Fruit fly (Drosophila melanogaster) whole organism, larva: ENCODE results near the gene CG13239.

Experiments used
- noc ChIP-seq: fragments of 200-800 bp; sonication (Bioruptor generic); optimal IDR thresholded peaks from 3 replicates; lab custom pipeline; 2019; ENCODE audit warnings: missing biosample characterization, mild to moderate bottlenecking, missing genetic modification characterization, moderate library complexity

CG13239 gene

dm6 chr3L:22848940-22849339, 11.6 kb upstream of the CG13239 start:
- TF ChIP-seq noc (tag; lab: Kevin White, UChicago): no peak

DNA sequence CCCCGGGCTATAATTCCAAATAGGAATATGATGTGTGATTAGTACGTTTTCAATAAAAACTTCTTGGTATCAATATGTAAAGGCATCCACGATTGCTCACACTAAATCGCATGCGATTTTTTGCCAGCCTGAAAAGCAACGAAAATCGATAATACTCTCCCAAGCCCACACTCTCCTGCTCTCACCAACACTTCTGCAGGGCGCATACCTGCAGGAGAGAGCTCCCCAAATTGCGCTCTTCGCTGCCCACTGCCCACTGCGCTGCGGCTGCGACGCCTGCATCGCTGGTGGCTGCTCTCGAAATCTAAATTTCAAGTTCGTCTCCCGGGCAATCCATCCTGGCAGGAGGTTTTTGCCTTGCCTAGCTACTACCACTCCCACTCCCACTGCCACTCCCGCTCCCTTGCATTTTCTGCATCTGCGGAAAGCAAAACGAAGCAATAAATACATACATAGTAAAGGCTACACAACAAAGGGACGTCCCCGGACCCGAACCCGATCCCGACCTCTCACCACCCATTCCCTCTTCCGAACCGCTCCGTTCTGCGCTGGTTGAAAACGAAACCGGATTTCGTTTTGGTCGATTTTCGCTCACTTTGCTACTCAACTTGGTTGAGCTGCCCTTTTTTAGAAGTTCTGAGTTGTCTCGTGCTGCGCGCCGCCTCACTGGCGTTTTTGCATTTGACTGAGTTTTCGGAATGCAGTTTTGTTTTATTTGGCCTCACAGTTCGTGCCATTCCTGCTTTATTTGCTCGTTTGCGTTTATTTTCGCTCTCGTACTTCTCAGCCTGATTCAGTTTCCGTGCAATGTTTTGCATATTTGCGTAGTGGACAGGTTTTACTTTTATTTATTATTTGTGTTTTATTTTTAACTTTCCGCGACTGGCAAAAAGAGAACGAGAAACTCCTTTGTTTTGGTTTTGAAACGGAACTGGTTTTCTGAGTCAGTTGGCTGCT, 9.1 kb upstream of the CG13239 start:
- TF ChIP-seq noc (tag; lab: Kevin White, UChicago): no peak

- no peak for TF ChIP-seq noc (tag; lab: Kevin White, UChicago)
These were observed 7.2 kb upstream of the CG13239 start, which contains the start of gene CG32462 for dm6 chr3L:22853412-22853811. TSS of gene CG32462 (minus strand) at chr3L:22853512.

dm6 chr3L:22856009-22856477, 4.5 kb upstream of the CG13239 start, which contains the start of gene CG32459:
TSS of gene CG32459 (minus strand) at chr3L:22856059.
- TF ChIP-seq noc (tag; lab: Kevin White, UChicago): no peak

dm6 chr3L:22863367-22864078, 2.9 kb downstream of the CG13239 start, which contains the start of gene CG33169:
TSS of gene CG33169 (plus strand) at chr3L:22863864.
- TF ChIP-seq noc (tag; lab: Kevin White, UChicago): no peak

dm6 chr3L:22864254-22865060, 3.9 kb downstream of the CG13239 start, which contains the start of gene CG33170:
TSS of gene CG33170 (plus strand) at chr3L:22864600.
- no peak for TF ChIP-seq noc (tag; lab: Kevin White, UChicago)

- peak; percentile 63 for TF ChIP-seq noc (tag; lab: Kevin White, UChicago)
These were observed 4.5 kb downstream of the CG13239 start for dm6 chr3L:22865061-22865418.

DNA sequence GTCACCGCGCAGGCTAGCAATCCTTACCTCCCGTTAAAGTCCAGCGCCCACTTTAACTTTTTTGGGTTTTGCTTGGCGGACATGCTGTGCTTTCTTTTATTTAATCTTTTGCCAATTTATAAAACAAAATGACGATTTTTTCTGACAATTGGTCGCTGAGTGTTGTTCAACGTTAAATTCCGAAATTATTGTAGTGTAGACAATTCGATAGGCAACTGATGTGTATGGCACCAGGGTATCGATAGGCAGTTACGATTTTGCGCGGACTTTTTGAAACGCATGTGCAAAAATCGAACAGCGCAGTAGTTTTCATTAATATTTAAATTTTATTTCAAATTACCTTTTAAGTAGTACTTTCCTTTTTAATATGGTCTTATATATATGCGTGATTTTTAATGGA, 7.5 kb downstream of the CG13239 start, which contains the start of gene EMC4:
EMC4 (minus strand) TSS at position 174 of the 400 bp plus-strand sequence.
- peak; percentile 56 for TF ChIP-seq noc (tag; lab: Kevin White, UChicago)

DNA sequence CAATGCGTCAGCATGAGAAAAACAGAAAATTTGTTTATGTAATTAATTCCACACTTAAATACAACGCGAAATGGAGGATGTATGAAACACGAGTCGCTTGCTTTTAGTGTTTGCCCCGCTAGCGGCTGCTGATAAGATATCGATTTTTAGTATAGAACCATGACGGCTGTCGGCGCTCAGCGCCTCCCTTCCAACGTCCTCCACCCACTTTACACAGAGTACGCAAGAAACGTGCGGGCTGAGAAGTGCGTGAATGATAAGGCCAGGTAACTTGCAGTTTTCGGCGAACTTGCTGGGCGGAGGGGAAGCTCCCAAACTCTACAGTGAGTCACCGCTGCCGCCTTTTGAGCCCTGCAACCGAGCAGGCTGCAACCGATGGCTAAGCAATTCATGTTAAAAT, 9.8 kb downstream of the CG13239 start:
- TF ChIP-seq noc (tag; lab: Kevin White, UChicago): no peak

dm6 chr3L:22871030-22871844, 10.7 kb downstream of the CG13239 start:
- peak; percentile 12 for TF ChIP-seq noc (tag; lab: Kevin White, UChicago)

DNA sequence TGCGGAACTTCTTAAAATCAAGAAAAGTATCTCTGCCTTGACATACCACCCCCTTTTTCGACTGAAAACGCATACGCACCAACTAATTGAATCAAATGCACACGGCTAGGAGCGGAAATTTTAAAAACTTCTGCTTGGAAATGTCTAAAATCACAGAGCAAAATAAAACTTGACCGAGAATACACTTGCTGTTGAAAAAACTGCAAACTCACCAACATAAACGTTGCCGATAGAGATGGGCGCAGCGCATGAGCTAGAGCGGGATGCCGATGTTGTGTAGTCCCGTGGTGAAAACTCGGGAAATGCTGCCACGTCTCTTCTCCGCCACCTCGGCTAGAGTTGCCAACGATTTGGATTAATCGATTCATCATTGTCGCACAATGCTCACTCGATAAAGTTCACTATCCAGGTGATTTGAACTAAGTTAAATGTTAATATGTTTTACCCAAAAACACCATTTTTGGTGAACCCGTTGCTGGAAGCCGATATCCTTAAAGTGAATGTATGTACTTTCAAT, 11.3 kb downstream of the CG13239 start, which contains the start of the genes CG11109 and Arf1:
CG11109 (plus strand) TSS at position 356 of the 517 bp plus-strand sequence.
Arf1 (minus strand) TSS at position 387 of the 517 bp plus-strand sequence.
- peak; percentile 32 for TF ChIP-seq noc (tag; lab: Kevin White, UChicago)

DNA sequence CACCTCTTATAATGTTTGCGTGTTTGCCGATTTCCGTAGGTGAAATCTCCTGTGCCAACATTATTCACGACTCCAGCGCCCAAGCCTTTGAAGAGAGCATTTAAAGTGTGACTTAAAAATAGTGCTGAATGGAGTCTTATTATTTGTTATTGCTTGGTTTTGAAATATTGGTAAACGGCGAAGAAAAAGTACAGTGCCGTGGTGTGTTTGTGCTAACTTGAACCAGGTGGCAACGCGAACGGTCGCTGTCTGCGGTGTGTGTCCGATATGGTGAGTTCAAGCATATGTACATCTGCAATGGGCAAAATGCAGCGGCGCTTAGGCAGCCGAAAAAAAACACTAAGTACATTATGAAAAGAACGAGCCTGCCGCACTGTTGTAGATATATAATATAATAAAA, 17.3 kb downstream of the CG13239 start:
- TF ChIP-seq noc (tag; lab: Kevin White, UChicago): no peak

DNA sequence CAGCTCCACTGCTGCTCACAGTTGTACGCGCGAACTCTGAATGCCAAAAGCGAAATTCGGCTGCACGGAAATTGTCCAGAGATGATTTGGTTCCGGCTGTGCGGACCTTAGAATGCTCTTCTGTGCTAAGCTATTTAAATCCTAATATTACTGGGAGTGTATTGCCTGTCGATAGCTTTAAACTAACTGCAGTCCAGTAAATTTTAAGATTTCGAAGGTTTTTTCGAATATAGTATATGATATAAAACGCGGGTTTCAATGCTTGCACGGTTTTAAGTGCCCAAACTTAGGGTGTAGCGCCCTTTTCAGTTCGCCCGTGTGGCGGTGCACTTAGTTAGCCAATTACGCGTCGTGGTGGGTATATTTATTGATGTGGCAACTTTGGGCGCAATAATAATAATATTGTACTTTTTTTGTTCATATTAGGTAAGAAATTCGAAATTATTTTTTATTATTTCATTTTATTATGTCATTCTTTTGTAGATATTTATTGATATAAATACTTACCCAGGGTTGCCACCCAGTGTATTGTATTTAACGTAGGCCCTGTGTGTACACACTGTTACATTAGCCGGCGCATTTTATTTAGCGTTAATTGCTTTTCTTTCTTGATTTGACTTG, 18.2 kb downstream of the CG13239 start, which contains the start of the genes Chro and Ssl1:
Chro (minus strand) TSS at position 262 of the 621 bp plus-strand sequence.
Ssl1 (plus strand) TSS at position 367 of the 621 bp plus-strand sequence.
- peak; percentile 100 for TF ChIP-seq noc (tag; lab: Kevin White, UChicago)
